Fruit fly (Drosophila melanogaster): ENCODE results near the gene CG11563.

Gene CG11563

dm6 chr3R:31776583-31777362 is 39.9 kb downstream of the CG11563 start, which contains the start of the genes CG2126 and faf (continued):
- TF ChIP-seq CG11504 (tag; optimal IDR thresholded peaks at IDR 0.05) (no peak), bigmax (GFP tag; optimal IDR thresholded peaks at IDR 0.05) (no peak), E2f2 (GFP tag; IDR thresholded peaks at IDR 0.05) (peak; percentile 51), CG10209 (GFP tag; optimal IDR thresholded peaks at IDR 0.05) (peak; percentile 73), CG7839 (tag; optimal IDR thresholded peaks at IDR 0.05) (peak; percentile 83), CG10565 (GFP tag; optimal IDR thresholded peaks at IDR 0.05) (no peak), CG30403 (GFP tag; optimal IDR thresholded peaks at IDR 0.05) (peak; percentile 84), jumu (GFP tag; optimal IDR thresholded peaks at IDR 0.05) (peak; percentile 12), gsb (GFP tag; IDR thresholded peaks at IDR 0.05) (peak; percentile 50; the same call in 1 of the 2 replicates), pho (GFP tag; optimal IDR thresholded peaks at IDR 0.05) (peak; percentile 65), insv (GFP tag; optimal IDR thresholded peaks at IDR 0.05) (peak in 1 of 2 experiments; percentile 42), CG2712 (tag; optimal IDR thresholded peaks at IDR 0.05) (peak; percentile 87), CG13296 (GFP tag; optimal IDR thresholded peaks at IDR 0.05) (peak; percentile 76), CG16779 (GFP tag; IDR thresholded peaks at IDR 0.05) (no peak), mld (GFP tag; IDR thresholded peaks at IDR 0.05; ENCODE audit: partially characterized antibody) (no peak), CG15601 (tag; optimal IDR thresholded peaks at IDR 0.05) (peak; percentile 74), hb (GFP tag; IDR thresholded peaks at IDR 0.05; ENCODE audit: partially characterized antibody) (no peak), CG8290 (GFP tag; optimal IDR thresholded peaks at IDR 0.05) (peak; percentile 44), CG8290 (tag; optimal IDR thresholded peaks at IDR 0.05) (no peak), crol (GFP tag; IDR thresholded peaks at IDR 0.05) (no peak), CG7372 (GFP tag; IDR thresholded peaks at IDR 0.05) (peak; percentile 57; the same call in 1 of the 2 replicates), CG6689 (GFP tag; IDR thresholded peaks at IDR 0.05) (peak; percentile 82), CG10654 (GFP tag; optimal IDR thresholded peaks at IDR 0.05) (peak; percentile 63), CG8765 (GFP tag; IDR thresholded peaks at IDR 0.05) (peak; percentile 46; the same call in 1 of the 2 replicates), CG7556 (GFP tag; optimal IDR thresholded peaks at IDR 0.05) (peak; percentile 71), CG9817 (tag; optimal IDR thresholded peaks at IDR 0.05) (peak; percentile 84), Dip2 (GFP tag; IDR thresholded peaks at IDR 0.05) (no peak), CG6683 (GFP tag; optimal IDR thresholded peaks at IDR 0.05) (peak; percentile 56), CG31224 (GFP tag; IDR thresholded peaks at IDR 0.05) (peak; percentile 51; the same call in 1 of the 2 replicates), ttk (GFP tag; IDR thresholded peaks at IDR 0.05) (peak; percentile 88), sug (tag; optimal IDR thresholded peaks at IDR 0.05) (peak; percentile 74), ara (GFP tag; IDR thresholded peaks at IDR 0.05) (peak; percentile 62; the same call in 1 of the 2 replicates), pfk (GFP tag; optimal IDR thresholded peaks at IDR 0.05) (no peak), gfzf (GFP tag; optimal IDR thresholded peaks at IDR 0.05) (peak; percentile 34), Dad (GFP tag; optimal IDR thresholded peaks at IDR 0.05) (peak; percentile 5), nau (GFP tag; optimal IDR thresholded peaks at IDR 0.05) (no peak), so (GFP tag; IDR thresholded peaks at IDR 0.05) (peak; percentile 37; the same call in 1 of the 3 replicates), bab2 (GFP tag; optimal IDR thresholded peaks at IDR 0.05) (peak; percentile 52), CG11695 (GFP tag; IDR thresholded peaks at IDR 0.05) (peak; percentile 76; the same call in 2 of the 3 replicates), kah (GFP tag; optimal IDR thresholded peaks at IDR 0.05) (peak; percentile 24), Usf (GFP tag; optimal IDR thresholded peaks at IDR 0.05) (peak; percentile 48), exex (tag; optimal IDR thresholded peaks at IDR 0.05) (peak; percentile 53), CG4360 (GFP tag; IDR thresholded peaks at IDR 0.05) (0 out of 2 replicates have a peak, but pooled peaks have one; percentile 22), cad (GFP tag; optimal IDR thresholded peaks at IDR 0.05) (no peak), ATbp (GFP tag; optimal IDR thresholded peaks at IDR 0.05) (no peak), CG11456 (GFP tag; IDR thresholded peaks at IDR 0.05) (peak; percentile 84), tup (GFP tag; optimal IDR thresholded peaks at IDR 0.05) (no peak), bsh (GFP tag; optimal IDR thresholded peaks at IDR 0.05) (peak; percentile 15 to 79), CHES-1-like (GFP tag; optimal IDR thresholded peaks at IDR 0.05) (peak; percentile 59)
